Fruit fly (Drosophila melanogaster) whole organism, prepupa: ENCODE results near the gene CG11980.

Source experiments
- Blimp-1 ChIP-seq: fragments of 200-800 bp; sonication (Bioruptor generic); optimal IDR thresholded peaks from 3 replicates; lab custom pipeline; 2017; ENCODE audit warnings: missing biosample characterization, missing genetic modification characterization, mild to moderate bottlenecking, moderate library complexity, missing genetic modification reagents
- CG10631 ChIP-seq: fragments of 200-800 bp; sonication (Bioruptor generic); optimal IDR thresholded peaks from 2 replicates; lab custom pipeline; 2016; ENCODE audit warnings: missing biosample characterization, missing genetic modification characterization
- CG11294 ChIP-seq: fragments of 200-800 bp; sonication (Bioruptor generic); IDR thresholded peaks from 2 replicates; pipeline ENCODE4 v1.3.6; 2022; ENCODE audit warnings: missing biosample characterization, missing genetic modification characterization
- CG11762 ChIP-seq: fragments of 200-800 bp; sonication (Bioruptor generic); optimal IDR thresholded peaks from 3 replicates; lab custom pipeline; 2016; ENCODE audit warnings: missing biosample characterization, missing genetic modification characterization; ENCODE audit not compliant: insufficient read depth
- CG15336 ChIP-seq: fragments of 200-800 bp; sonication (Bioruptor generic); IDR thresholded peaks from 2 replicates; pipeline ENCODE4 v1.3.6; 2022; ENCODE audit warnings: missing biosample characterization, missing genetic modification characterization
- CG3032 ChIP-seq: fragments of 200-800 bp; optimal IDR thresholded peaks from 2 replicates; lab custom pipeline; 2019; ENCODE audit warnings: missing biosample characterization, mild to moderate bottlenecking, missing genetic modification characterization, moderate library complexity
- CG31627 ChIP-seq: fragments of 200-800 bp; sonication (Bioruptor generic); optimal IDR thresholded peaks from 3 replicates; lab custom pipeline; 2016; ENCODE audit warnings: missing biosample characterization, missing genetic modification characterization
- CG34406 ChIP-seq: fragments of 200-800 bp; sonication (Bioruptor generic); optimal IDR thresholded peaks from 3 replicates; lab custom pipeline; 2016; ENCODE audit warnings: missing biosample characterization, missing genetic modification characterization
- CG3919 ChIP-seq: fragments of 200-800 bp; sonication (Bioruptor generic); optimal IDR thresholded peaks from 3 replicates; lab custom pipeline; 2016; ENCODE audit warnings: missing biosample characterization, missing genetic modification characterization
- CG4318 ChIP-seq: fragments of 200-800 bp; sonication (Bioruptor generic); optimal IDR thresholded peaks from 3 replicates; lab custom pipeline; 2017; ENCODE audit warnings: missing biosample characterization, mild to moderate bottlenecking, missing genetic modification characterization
- CG6163 ChIP-seq: fragments of 200-800 bp; sonication (Bioruptor generic); IDR thresholded peaks from 3 replicates; pipeline ENCODE4 v1.3.6; 2022; ENCODE audit warnings: missing biosample characterization, missing genetic modification characterization
- CG6276 ChIP-seq: fragments of 200-800 bp; sonication (Bioruptor generic); optimal IDR thresholded peaks from 2 replicates; lab custom pipeline; 2017; ENCODE audit warnings: missing biosample characterization, mild to moderate bottlenecking, missing genetic modification characterization
- CG6792 ChIP-seq: fragments of 200-800 bp; sonication (Bioruptor generic); optimal IDR thresholded peaks from 3 replicates; lab custom pipeline; 2016; ENCODE audit warnings: missing biosample characterization, missing genetic modification characterization
- CG6808 ChIP-seq: fragments of 200-800 bp; sonication (Bioruptor generic); optimal IDR thresholded peaks from 3 replicates; lab custom pipeline; 2017; ENCODE audit warnings: missing biosample characterization, missing genetic modification characterization, mild to moderate bottlenecking, moderate library complexity, missing genetic modification reagents
- CG6854 ChIP-seq: fragments of 200-800 bp; sonication (Bioruptor generic); optimal IDR thresholded peaks from 2 replicates; lab custom pipeline; 2017; ENCODE audit warnings: missing biosample characterization, mild to moderate bottlenecking, missing genetic modification characterization
- CG7368 ChIP-seq: fragments of 200-800 bp; sonication (Bioruptor generic); optimal IDR thresholded peaks from 3 replicates; lab custom pipeline; 2016; ENCODE audit warnings: missing biosample characterization, missing genetic modification characterization
- CG8119 ChIP-seq: fragments of 200-800 bp; sonication (Bioruptor generic); IDR thresholded peaks from 3 replicates; pipeline ENCODE4 v1.3.6; 2022; ENCODE audit warnings: missing biosample characterization, missing genetic modification characterization
- CG8319 ChIP-seq: fragments of 200-800 bp; sonication (Bioruptor generic); optimal IDR thresholded peaks from 3 replicates; lab custom pipeline; 2016; ENCODE audit warnings: missing biosample characterization, missing genetic modification characterization
- CG8632 ChIP-seq: fragments of 200-800 bp; sonication (Bioruptor generic); optimal IDR thresholded peaks from 3 replicates; lab custom pipeline; 2016; ENCODE audit warnings: missing biosample characterization, missing genetic modification characterization
- CG9139 ChIP-seq: fragments of 200-800 bp; sonication (Bioruptor generic); optimal IDR thresholded peaks from 3 replicates; lab custom pipeline; 2017; ENCODE audit warnings: missing biosample characterization, mild to moderate bottlenecking, missing genetic modification characterization
- Eip75B ChIP-seq: fragments of 200-800 bp; sonication (Bioruptor generic); optimal IDR thresholded peaks from 3 replicates; lab custom pipeline; 2016; ENCODE audit warnings: missing biosample characterization, missing genetic modification characterization
- Eip93F ChIP-seq: fragments of 200-800 bp; sonication (Bioruptor generic); optimal IDR thresholded peaks from 2 replicates; lab custom pipeline; 2016; ENCODE audit warnings: missing biosample characterization, mild to moderate bottlenecking, missing genetic modification characterization
- Ets96B ChIP-seq: fragments of 200-800 bp; optimal IDR thresholded peaks from 2 replicates; lab custom pipeline; 2019; ENCODE audit warnings: missing biosample characterization, mild to moderate bottlenecking, missing genetic modification characterization, moderate library complexity
- Gug ChIP-seq: fragments of 200-800 bp; sonication (Bioruptor generic); IDR thresholded peaks from 2 replicates; pipeline ENCODE4 v1.3.6; 2022; ENCODE audit warnings: missing biosample characterization, missing genetic modification characterization
- Hr38 ChIP-seq: sonication (Bioruptor generic); optimal IDR thresholded peaks from 2 replicates; lab custom pipeline; 2016; ENCODE audit warnings: missing biosample characterization, missing genetic modification characterization
- Hr39 ChIP-seq: fragments of 200-800 bp; sonication (Bioruptor generic); optimal IDR thresholded peaks from 2 replicates; lab custom pipeline; 2016; ENCODE audit warnings: missing biosample characterization, missing genetic modification characterization
- Hr4 ChIP-seq: fragments of 200-800 bp; sonication (Bioruptor generic); optimal IDR thresholded peaks from 3 replicates; lab custom pipeline; 2016; ENCODE audit warnings: missing biosample characterization, missing genetic modification characterization
- Lpt ChIP-seq: fragments of 200-800 bp; sonication (Bioruptor generic); optimal IDR thresholded peaks from 3 replicates; lab custom pipeline; 2016; ENCODE audit warnings: missing biosample characterization, missing genetic modification characterization
- Met ChIP-seq: fragments of 200-800 bp; sonication (Bioruptor generic); optimal IDR thresholded peaks from 3 replicates; lab custom pipeline; 2016; ENCODE audit warnings: missing biosample characterization, missing genetic modification characterization
- OdsH ChIP-seq: fragments of 200-800 bp; sonication (Bioruptor generic); optimal IDR thresholded peaks from 3 replicates; lab custom pipeline; 2016; ENCODE audit warnings: missing biosample characterization, missing genetic modification characterization
- Sox102F ChIP-seq: fragments of 200-800 bp; sonication (Bioruptor generic); optimal IDR thresholded peaks from 2 replicates; lab custom pipeline; 2016; ENCODE audit warnings: missing biosample characterization, mild to moderate bottlenecking, missing genetic modification characterization
- Sox14 ChIP-seq: fragments of 200-800 bp; sonication (Bioruptor generic); optimal IDR thresholded peaks from 3 replicates; lab custom pipeline; 2016; ENCODE audit warnings: missing biosample characterization, missing genetic modification characterization
- Sox15 ChIP-seq: fragments of 200-800 bp; sonication (Bioruptor generic); optimal IDR thresholded peaks from 3 replicates; lab custom pipeline; 2016; ENCODE audit warnings: missing biosample characterization, missing genetic modification characterization
- achi ChIP-seq: fragments of 200-800 bp; sonication (Bioruptor generic); optimal IDR thresholded peaks from 3 replicates; lab custom pipeline; 2016; ENCODE audit warnings: missing biosample characterization, missing genetic modification characterization
- cyc ChIP-seq: fragments of 200-800 bp; sonication (Bioruptor generic); optimal IDR thresholded peaks from 3 replicates; lab custom pipeline; 2016; ENCODE audit warnings: missing biosample characterization, missing genetic modification characterization
- dac ChIP-seq: fragments of 200-800 bp; sonication (Bioruptor generic); optimal IDR thresholded peaks from 2 replicates; lab custom pipeline; 2017; ENCODE audit warnings: missing biosample characterization, mild to moderate bottlenecking, missing genetic modification characterization
- dsx ChIP-seq: fragments of 200-800 bp; optimal IDR thresholded peaks from 3 replicates; lab custom pipeline; 2019; ENCODE audit warnings: missing biosample characterization, mild to moderate bottlenecking, missing genetic modification characterization, moderate library complexity; ENCODE audit not compliant: poor library complexity, severe bottlenecking
- eg ChIP-seq: fragments of 200-800 bp; sonication (Bioruptor generic); IDR thresholded peaks from 3 replicates; pipeline ENCODE4 v1.3.6; 2022; ENCODE audit warnings: missing biosample characterization, missing genetic modification characterization
- esn ChIP-seq: fragments of 200-800 bp; sonication (Bioruptor generic); optimal IDR thresholded peaks from 2 replicates; lab custom pipeline; 2016; ENCODE audit warnings: missing biosample characterization, mild to moderate bottlenecking, missing genetic modification characterization, moderate library complexity
- fd59A ChIP-seq: fragments of 200-800 bp; sonication (Bioruptor generic); optimal IDR thresholded peaks from 2 replicates; lab custom pipeline; 2017; ENCODE audit warnings: missing biosample characterization, mild to moderate bottlenecking, missing genetic modification characterization, missing genetic modification reagents
- fd85E ChIP-seq: fragments of 200-800 bp; sonication (Bioruptor generic); optimal IDR thresholded peaks from 3 replicates; lab custom pipeline; 2016; ENCODE audit warnings: missing biosample characterization, missing genetic modification characterization
- fkh ChIP-seq: fragments of 200-800 bp; sonication (Bioruptor generic); optimal IDR thresholded peaks from 3 replicates; lab custom pipeline; 2017; ENCODE audit warnings: missing biosample characterization, mild to moderate bottlenecking, missing genetic modification characterization, moderate library complexity
- net ChIP-seq: fragments of 200-800 bp; sonication (Bioruptor generic); optimal IDR thresholded peaks from 3 replicates; lab custom pipeline; 2016; ENCODE audit warnings: missing biosample characterization, missing genetic modification characterization
- pdm3 ChIP-seq: fragments of 200-800 bp; sonication (Bioruptor generic); optimal IDR thresholded peaks from 3 replicates; lab custom pipeline; 2016; ENCODE audit warnings: missing biosample characterization, missing genetic modification characterization
- salr ChIP-seq, 2 experiments: fragments of 200-800 bp; sonication (Bioruptor generic); optimal IDR thresholded peaks; 3 replicates each; lab custom pipeline; 2016 to 2018; ENCODE audit warnings: missing biosample characterization in 2 of 2, missing genetic modification characterization in 2 of 2, mild to moderate bottlenecking in 1 of 2
- spab ChIP-seq: fragments of 200-800 bp; sonication (Bioruptor generic); optimal IDR thresholded peaks from 2 replicates; lab custom pipeline; 2017; ENCODE audit warnings: missing biosample characterization, mild to moderate bottlenecking, missing genetic modification characterization, missing genetic modification reagents
- ss ChIP-seq, 2 experiments: fragments of 200-800 bp; sonication (Bioruptor generic); optimal IDR thresholded peaks; 2 replicates in 1 of 2; 3 replicates in 1 of 2; lab custom pipeline; 2017 to 2018; ENCODE audit warnings: mild to moderate bottlenecking in 2 of 2, missing biosample characterization in 2 of 2, missing genetic modification characterization in 2 of 2, moderate library complexity in 1 of 2
- svp ChIP-seq: fragments of 200-800 bp; sonication (Bioruptor generic); peaks from one replicate; lab custom pipeline; 2016; ENCODE audit warnings: missing biosample characterization, missing genetic modification characterization
- vri ChIP-seq: fragments of 200-800 bp; sonication (Bioruptor generic); optimal IDR thresholded peaks from 3 replicates; lab custom pipeline; 2016; ENCODE audit warnings: missing biosample characterization, mild to moderate bottlenecking, missing genetic modification characterization

CG11980 gene

DNA sequence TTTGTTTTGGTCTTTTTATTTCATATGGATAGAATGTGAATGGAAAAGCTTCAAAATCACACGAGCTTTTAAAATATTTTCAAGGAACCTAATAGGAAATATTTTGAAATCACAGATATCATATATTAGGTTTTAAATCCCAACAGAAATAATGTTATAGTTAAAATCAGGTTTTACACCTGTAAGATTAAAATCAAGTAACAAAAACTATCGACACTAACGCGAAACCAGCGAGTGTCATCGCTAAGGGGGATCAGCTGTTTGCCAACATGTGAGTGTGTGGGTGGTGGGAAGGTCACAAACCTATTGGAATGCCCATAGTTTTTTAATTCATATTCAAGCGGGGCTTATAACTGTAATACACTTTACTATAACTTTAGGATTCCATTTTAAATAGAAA, 34.8 kb downstream of the CG11980 start, which contains the start of gene hyx (continued):
- TF ChIP-seq Hr38 (GFP tag; lab: Kevin White, UChicago): no peak
- TF ChIP-seq Ets96B: no peak
- peak; percentile 20 for TF ChIP-seq CG31627 (GFP tag; lab: Kevin White, UChicago)
- TF ChIP-seq CG3032 (tag; lab: Kevin White, UChicago): peak; percentile 36
- peak; percentile 53 for TF ChIP-seq Hr4 (GFP tag; lab: Kevin White, UChicago)
- peak; percentile 19; the same call in 1 of the 2 replicates for TF ChIP-seq CG15336
- no peak for TF ChIP-seq CG6276 (GFP tag; lab: Kevin White, UChicago)

DNA sequence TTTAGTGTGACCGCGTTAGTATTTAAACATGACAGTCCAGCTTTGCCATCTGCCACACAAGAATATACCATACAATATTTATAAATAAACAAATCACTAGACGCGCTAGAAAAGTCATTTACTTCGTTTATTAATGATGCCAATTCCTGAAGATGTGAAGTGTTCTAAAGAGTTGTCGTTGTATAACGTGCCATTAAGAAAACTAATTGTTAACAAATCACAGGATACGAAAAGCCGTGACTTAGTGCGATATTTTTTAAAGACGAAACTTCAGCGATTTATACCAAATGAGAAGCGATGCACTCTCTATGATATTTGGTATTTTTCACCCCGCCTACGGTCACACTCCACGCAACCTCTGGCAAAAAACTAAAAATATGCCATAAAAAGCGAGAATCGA, 35.6 kb downstream of the CG11980 start, which contains the start of gene neur:
TSS of gene neur (minus strand) at position 24 of the 400 bp plus-strand sequence.
- no peak for TF ChIP-seq dsx (GFP tag; lab: Kevin White, UChicago)
- peak; percentile 36 for TF ChIP-seq esn
- peak; percentile 82 for TF ChIP-seq achi (GFP tag; lab: Kevin White, UChicago)
- TF ChIP-seq vri (GFP tag; lab: Kevin White, UChicago): peak; percentile 28
- no peak for TF ChIP-seq eg (GFP tag; lab: Robert Waterston, UW)
- no peak for TF ChIP-seq Eip93F (GFP tag; lab: Kevin White, UChicago)
- TF ChIP-seq CG3919 (GFP tag; lab: Kevin White, UChicago): no peak
- TF ChIP-seq CG6163 (GFP tag; lab: Robert Waterston, UW): no peak
- TF ChIP-seq CG6808 (GFP tag; lab: Kevin White, UChicago): no peak
- TF ChIP-seq net (GFP tag; lab: Kevin White, UChicago): no peak
- no peak for TF ChIP-seq Gug
- TF ChIP-seq salr (GFP tag; optimal IDR thresholded peaks at IDR 0.05; lab: Kevin White, UChicago): no peak
- TF ChIP-seq CG8119 (GFP tag; lab: Robert Waterston, UW): no peak
- TF ChIP-seq cyc (GFP tag; lab: Kevin White, UChicago): peak; percentile 26
- no peak for TF ChIP-seq CG6276 (GFP tag; lab: Kevin White, UChicago)
- TF ChIP-seq CG3032 (tag; lab: Kevin White, UChicago): peak; percentile 14
- TF ChIP-seq Blimp-1 (GFP tag; lab: Kevin White, UChicago): no peak
- peak; percentile 18 for TF ChIP-seq Sox14
- no peak for TF ChIP-seq Lpt (GFP tag; lab: Kevin White, UChicago)
- peak; percentile 64 for TF ChIP-seq fkh (GFP tag; lab: Kevin White, UChicago)
- no peak for TF ChIP-seq CG9139
- TF ChIP-seq Hr38 (GFP tag; lab: Kevin White, UChicago): no peak
- no peak for TF ChIP-seq CG7368
- peak; percentile 85 for TF ChIP-seq svp (GFP tag; lab: Kevin White, UChicago)
- peak; percentile 25 for TF ChIP-seq Hr39 (GFP tag; lab: Kevin White, UChicago)
- TF ChIP-seq CG8632 (GFP tag; lab: Kevin White, UChicago): no peak
- peak; percentile 6 for TF ChIP-seq CG6792 (GFP tag; lab: Kevin White, UChicago)
- no peak for TF ChIP-seq fd59A
- no peak for TF ChIP-seq pdm3
- TF ChIP-seq Sox102F (GFP tag; lab: Kevin White, UChicago): no peak
- no peak for TF ChIP-seq CG10631 (GFP tag; lab: Kevin White, UChicago)
- TF ChIP-seq CG15336: no peak
- TF ChIP-seq CG11294 (GFP tag; lab: Robert Waterston, UW): no peak
- TF ChIP-seq ss (GFP tag; optimal IDR thresholded peaks at IDR 0.05; lab: Kevin White, UChicago): no peak
- TF ChIP-seq Sox15 (GFP tag; lab: Kevin White, UChicago): no peak
- TF ChIP-seq CG34406 (GFP tag; lab: Kevin White, UChicago): no peak
- peak; percentile 25 for TF ChIP-seq CG31627 (GFP tag; lab: Kevin White, UChicago)
- no peak for TF ChIP-seq Ets96B
- no peak for TF ChIP-seq fd85E (GFP tag; lab: Kevin White, UChicago)
- TF ChIP-seq OdsH (GFP tag; lab: Kevin White, UChicago): no peak
- no peak for TF ChIP-seq Met (GFP tag; lab: Kevin White, UChicago)
- TF ChIP-seq CG4318 (GFP tag; lab: Kevin White, UChicago): no peak
- TF ChIP-seq CG8319: no peak
- TF ChIP-seq Eip75B (GFP tag; lab: Kevin White, UChicago): peak; percentile 16
- TF ChIP-seq spab (GFP tag; lab: Kevin White, UChicago): no peak
- TF ChIP-seq CG11762 (GFP tag; lab: Kevin White, UChicago): no peak
- no peak for TF ChIP-seq dac
- no peak for TF ChIP-seq Hr4 (GFP tag; lab: Kevin White, UChicago)
- TF ChIP-seq CG6854: no peak
